Worm (Caenorhabditis elegans) whole organism, L3 larva: ENCODE measurements around the gene mlc-2.
A peak's percentile ranks its signal among the peaks of the same experiment; 100 is the strongest.

ENCODE experiments used
- R02D3.7 ChIP-seq: fragments of 150-350 bp; optimal IDR thresholded peaks from 2 replicates; lab custom pipeline; 2014; ENCODE audit warnings: missing biosample characterization, missing genetic modification characterization
- egl-27 ChIP-seq: sonication (generic microtip); optimal IDR thresholded peaks from 4 replicates; lab custom pipeline; 2017; ENCODE audit warnings: missing biosample characterization, missing genetic modification reagents, missing genetic modification characterization
- elt-2 ChIP-seq: sonication (generic microtip); optimal IDR thresholded peaks from 2 replicates; lab custom pipeline; 2016; ENCODE audit warnings: missing genetic modification reagents, mild to moderate bottlenecking, missing genetic modification characterization, missing compliant biosample characterization
- lin-15B ChIP-seq: fragments of 150-350 bp; optimal IDR thresholded peaks from 2 replicates; lab custom pipeline; 2014; ENCODE audit warnings: missing biosample characterization, missing genetic modification characterization
- mdl-1 ChIP-seq: fragments of 150-350 bp; optimal IDR thresholded peaks from 2 replicates; lab custom pipeline; 2014; ENCODE audit warnings: missing biosample characterization, missing genetic modification characterization

DNA sequence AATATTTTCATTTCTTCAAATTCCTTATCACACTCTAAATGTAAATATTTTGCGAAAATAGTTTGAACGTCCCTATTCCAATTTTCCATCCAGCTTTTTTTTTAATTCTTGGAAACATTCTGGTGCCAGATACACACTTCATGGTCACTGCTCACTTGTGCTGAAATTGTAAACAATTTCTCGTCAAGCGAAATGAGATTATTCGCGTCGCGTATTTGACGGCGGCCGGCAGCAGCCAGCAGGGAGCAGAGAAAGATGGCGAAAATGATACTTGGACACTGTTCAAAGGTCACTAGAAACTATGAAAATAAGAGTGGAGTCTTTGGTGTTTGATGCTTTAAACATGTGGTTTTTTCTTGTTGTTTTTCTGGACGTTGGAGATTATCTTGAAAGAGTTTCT, 48.1 kb upstream of the mlc-2 start:
- TF ChIP-seq mdl-1 (tag; lab: Kevin White, UChicago): no peak
- peak; percentile 51 for TF ChIP-seq elt-2
- TF ChIP-seq R02D3.7 (tag; lab: Kevin White, UChicago): no peak
- no peak for TF ChIP-seq egl-27 (tag; lab: Kevin White, UChicago)
- TF ChIP-seq lin-15B: no peak
